Worm (Caenorhabditis elegans): ENCODE results near the gene emc-3.

Gene emc-3

DNA sequence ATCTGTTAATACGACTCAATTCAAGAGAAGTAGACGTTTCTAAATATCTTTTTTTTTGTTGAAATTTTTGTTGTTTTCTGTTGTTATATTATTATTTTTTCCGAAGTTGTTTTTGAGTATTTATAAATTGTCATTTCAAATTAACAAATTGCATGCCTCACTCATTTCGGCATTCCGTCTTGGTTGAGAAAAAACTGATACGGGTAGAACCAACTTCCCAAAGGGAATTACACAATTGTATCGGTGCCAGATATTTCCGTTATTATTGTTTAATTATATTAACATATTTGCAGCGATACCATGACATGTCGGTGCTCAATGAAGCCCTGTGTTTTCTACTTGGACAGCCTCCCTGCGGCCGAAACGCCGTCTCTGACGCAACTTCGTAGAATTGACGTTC lies 47.5 kb upstream of the emc-3 start, which contains the start of gene K09B11.4:
K09B11.4 (plus strand) TSS at position 301 of the 400 bp plus-strand sequence.
- TF ChIP-seq bed-1 (GFP tag; IDR thresholded peaks at IDR 0.05) (no peak), sea-2 (GFP tag; IDR thresholded peaks at IDR 0.05) (no peak), zfh-2 (GFP tag; conservative IDR thresholded peaks at IDR 0.05) (no peak), ceh-58 (GFP tag; IDR thresholded peaks at IDR 0.05) (no peak), dox-1 (GFP tag; IDR thresholded peaks at IDR 0.05) (no peak), B0035.1 (tag; optimal IDR thresholded peaks at IDR 0.05) (no peak), tlf-1 (GFP tag; optimal IDR thresholded peaks at IDR 0.05) (no peak), ztf-18 (tag; optimal IDR thresholded peaks at IDR 0.05) (no peak), hrde-1 (tag; optimal IDR thresholded peaks at IDR 0.05; ENCODE audit: borderline replicate concordance) (no peak)

- no peak for TF ChIP-seq him-1 (tag; optimal IDR thresholded peaks at IDR 0.05)
- no peak for TF ChIP-seq Y53F4B.3 (GFP tag; IDR thresholded peaks at IDR 0.05)
- no peak for TF ChIP-seq ztf-3 (GFP tag; optimal IDR thresholded peaks at IDR 0.05)
- no peak for TF ChIP-seq Y67H2A.10 (GFP tag; conservative IDR thresholded peaks at IDR 0.05)
- no peak for TF ChIP-seq ztf-25 (GFP tag; IDR thresholded peaks at IDR 0.05)
- no peak for TF ChIP-seq gei-17 (GFP tag; optimal IDR thresholded peaks at IDR 0.05)
- TF ChIP-seq atf-7 (tag; optimal IDR thresholded peaks at IDR 0.05) = no peak
- no peak for TF ChIP-seq ZK185.1 (tag; optimal IDR thresholded peaks at IDR 0.05; ENCODE audit: poor library complexity, severe bottlenecking)
- TF ChIP-seq bed-1 (GFP tag; IDR thresholded peaks at IDR 0.05) = no peak
- TF ChIP-seq Y79H2A.3 (GFP tag; conservative IDR thresholded peaks at IDR 0.05) = no peak
These were observed 40.5 kb upstream of the emc-3 start, which contains the start of gene nol-9 for ce11 chrIV:13422200-13422599. Gene nol-9 (plus strand): TSS chrIV:13422500.

ce11 chrIV:13415739-13416271 lies 34.1 kb upstream of the emc-3 start, which contains the start of the genes pik-1 and aptf-2:
Gene pik-1 (plus strand): TSS chrIV:13416041.
Gene aptf-2 (minus strand): TSS chrIV:13416051.
- TF ChIP-seq C06A6.2 (GFP tag; conservative IDR thresholded peaks at IDR 0.05) (no peak), zfh-2 (GFP tag; conservative IDR thresholded peaks at IDR 0.05) (no peak), egrh-3 (GFP tag; IDR thresholded peaks at IDR 0.05) (no peak), hlh-12 (tag; optimal IDR thresholded peaks at IDR 0.05) (no peak), tbp1 (GFP tag; optimal IDR thresholded peaks at IDR 0.05) (no peak), D2030.7 (GFP tag; IDR thresholded peaks at IDR 0.05) (peak; percentile 48), unc-130 (GFP tag; optimal IDR thresholded peaks at IDR 0.05) (no peak), ceh-91 (GFP tag; IDR thresholded peaks at IDR 0.05) (0 out of 2 replicates have a peak, but pooled peaks have one; percentile 13), hsf-1 (GFP tag; IDR thresholded peaks at IDR 0.05) (peak; percentile 70), B0035.1 (tag; optimal IDR thresholded peaks at IDR 0.05) (no peak), zim-3 (tag; optimal IDR thresholded peaks at IDR 0.05) (no peak), dpl-1 (GFP tag; optimal IDR thresholded peaks at IDR 0.05) (peak; percentile 54), ztf-25 (GFP tag; IDR thresholded peaks at IDR 0.05) (no peak), sea-2 (GFP tag; IDR thresholded peaks at IDR 0.05) (no peak), nfya-2 (GFP tag; IDR thresholded peaks at IDR 0.05) (no peak), attf-3 (GFP tag; conservative IDR thresholded peaks at IDR 0.05) (peak; percentile 45; the same call in 1 of the 2 replicates), F33H1.4 (GFP tag; IDR thresholded peaks at IDR 0.05) (peak; percentile 21; the same call in 1 of the 2 replicates), lsl-1 (GFP tag; optimal IDR thresholded peaks at IDR 0.05) (peak; percentile 13), rec-8 (tag; optimal IDR thresholded peaks at IDR 0.05) (no peak), bed-1 (GFP tag; IDR thresholded peaks at IDR 0.05) (no peak), madf-8 (GFP tag; conservative IDR thresholded peaks at IDR 0.05) (peak; percentile 69), efl-1 (GFP tag; optimal IDR thresholded peaks at IDR 0.05) (peak; percentile 91), snpc-4 (GFP tag; optimal IDR thresholded peaks at IDR 0.05) (no peak), snpc-4 (tag; optimal IDR thresholded peaks at IDR 0.05) (peak in 1 of 4 experiments; percentile 10), ama-1 (optimal IDR thresholded peaks at IDR 0.05) (no peak), ama-1 (GFP tag; optimal IDR thresholded peaks at IDR 0.05) (no peak), madf-6 (GFP tag; IDR thresholded peaks at IDR 0.05) (peak; percentile 94), lin-26 (GFP tag; IDR thresholded peaks at IDR 0.05) (no peak), xnd-1 (tag; optimal IDR thresholded peaks at IDR 0.05) (peak; percentile 58), rcor-1 (GFP tag; IDR thresholded peaks at IDR 0.05) (no peak), ztf-18 (tag; optimal IDR thresholded peaks at IDR 0.05) (no peak), lsy-27 (tag; optimal IDR thresholded peaks at IDR 0.05; ENCODE audit: borderline replicate concordance, insufficient read depth) (no peak), ztf-3 (GFP tag; optimal IDR thresholded peaks at IDR 0.05) (no peak)

All from whole organism, young adult.